Fruit fly (Drosophila melanogaster) whole organism, embryonic: ENCODE data around the gene Fife.

Experiments
- Adf1 ChIP-seq: fragments of 200-800 bp; sonication (Bioruptor generic); IDR thresholded peaks from 2 replicates; pipeline ENCODE4 v1.3.6; 2022; ENCODE audit warnings: missing biosample characterization, missing genetic modification characterization
- Atf-2 ChIP-seq: fragments of 200-800 bp; sonication (Bioruptor generic); optimal IDR thresholded peaks from 2 replicates; lab custom pipeline; 2016; ENCODE audit warnings: missing biosample characterization, missing genetic modification characterization
- Bgb ChIP-seq: fragments of 200-800 bp; sonication (Bioruptor generic); IDR thresholded peaks from 2 replicates; pipeline ENCODE4 v1.3.6; 2022; ENCODE audit warnings: missing biosample characterization, missing genetic modification characterization; ENCODE audit not compliant: partially characterized antibody
- CG10462 ChIP-seq: fragments of 200-800 bp; sonication (Bioruptor generic); optimal IDR thresholded peaks from 2 replicates; lab custom pipeline; 2016; ENCODE audit warnings: missing biosample characterization, missing genetic modification characterization
- CG11504 ChIP-seq: fragments of 200-800 bp; sonication (Bioruptor generic); optimal IDR thresholded peaks from 3 replicates; lab custom pipeline; 2019; ENCODE audit warnings: missing biosample characterization, mild to moderate bottlenecking, missing genetic modification characterization, moderate library complexity
- CG12104 ChIP-seq: fragments of 200-800 bp; sonication (Bioruptor generic); optimal IDR thresholded peaks from 3 replicates; lab custom pipeline; 2016; ENCODE audit warnings: missing biosample characterization, missing genetic modification characterization
- CG12155 ChIP-seq: fragments of 200-800 bp; sonication (Bioruptor generic); optimal IDR thresholded peaks from 3 replicates; lab custom pipeline; 2016; ENCODE audit warnings: missing biosample characterization, missing genetic modification characterization
- CG1233 ChIP-seq: fragments of 200-800 bp; sonication (Bioruptor generic); optimal IDR thresholded peaks from 4 replicates; lab custom pipeline; 2018; ENCODE audit warnings: missing biosample characterization, mild to moderate bottlenecking, missing genetic modification characterization
- CG12659 ChIP-seq: fragments of 200-800 bp; sonication (Bioruptor generic); optimal IDR thresholded peaks from 3 replicates; lab custom pipeline; 2017; ENCODE audit warnings: mild to moderate bottlenecking, missing biosample characterization, missing genetic modification reagents, missing genetic modification characterization
- CG13424 ChIP-seq: fragments of 200-800 bp; sonication (Bioruptor generic); optimal IDR thresholded peaks from 2 replicates; lab custom pipeline; 2019; ENCODE audit warnings: missing biosample characterization, mild to moderate bottlenecking, missing genetic modification characterization, moderate library complexity
- CG18764 ChIP-seq: fragments of 200-800 bp; sonication (Bioruptor generic); optimal IDR thresholded peaks from 3 replicates; lab custom pipeline; 2016; ENCODE audit warnings: missing biosample characterization, missing genetic modification characterization
- CG30020 ChIP-seq: fragments of 200-800 bp; optimal IDR thresholded peaks from 2 replicates; lab custom pipeline; 2019; ENCODE audit warnings: missing biosample characterization, mild to moderate bottlenecking, missing genetic modification characterization, moderate library complexity
- CG31441 ChIP-seq: fragments of 200-800 bp; sonication (Bioruptor generic); IDR thresholded peaks from 2 replicates; pipeline ENCODE4 v1.3.6; 2022; ENCODE audit warnings: missing biosample characterization, missing genetic modification characterization
- CG34224 ChIP-seq: fragments of 200-800 bp; sonication (Bioruptor generic); IDR thresholded peaks from 3 replicates; pipeline ENCODE4 v1.3.6; 2022; ENCODE audit warnings: missing biosample characterization, missing genetic modification characterization; ENCODE audit not compliant: partially characterized antibody
- CG42726 ChIP-seq: fragments of 200-800 bp; sonication (Bioruptor generic); IDR thresholded peaks from 2 replicates; pipeline ENCODE4 v1.3.6; 2022; ENCODE audit warnings: missing biosample characterization, missing genetic modification characterization; ENCODE audit not compliant: partially characterized antibody
- CG8478 ChIP-seq: fragments of >200 bp; optimal IDR thresholded peaks from 2 replicates; lab custom pipeline; 2018
- CG8944 ChIP-seq: fragments of 200-800 bp; sonication (Bioruptor generic); optimal IDR thresholded peaks from 3 replicates; lab custom pipeline; 2016; ENCODE audit warnings: missing biosample characterization, missing genetic modification characterization
- CG9609 ChIP-seq: fragments of 200-800 bp; sonication (Bioruptor generic); optimal IDR thresholded peaks from 3 replicates; lab custom pipeline; 2016; ENCODE audit warnings: missing biosample characterization, missing genetic modification characterization
- CG9817 ChIP-seq: fragments of 200-800 bp; sonication (Bioruptor generic); optimal IDR thresholded peaks from 2 replicates; lab custom pipeline; 2018; ENCODE audit warnings: missing biosample characterization, mild to moderate bottlenecking, missing genetic modification characterization, moderate library complexity
- D ChIP-seq, 2 experiments: fragments of 200-800 bp in 1 of 2; fragments of >200 bp in 1 of 2; sonication (Bioruptor generic) in 1 of 2; optimal IDR thresholded peaks; 2 replicates in 1 of 2; 3 replicates in 1 of 2; lab custom pipeline; 2017; ENCODE audit warnings: mild to moderate bottlenecking in 1 of 2, missing biosample characterization in 1 of 2, missing genetic modification characterization in 1 of 2, missing genetic modification reagents in 1 of 2
- Doc3 ChIP-seq: fragments of 200-800 bp; sonication (Bioruptor generic); IDR thresholded peaks from 3 replicates; pipeline ENCODE4 v1.3.6; 2022; ENCODE audit warnings: missing biosample characterization, missing genetic modification characterization; ENCODE audit not compliant: partially characterized antibody
- Dref ChIP-seq: fragments of 200-800 bp; sonication (Bioruptor generic); IDR thresholded peaks from 2 replicates; pipeline ENCODE4 v1.3.6; 2022; ENCODE audit warnings: missing biosample characterization, missing genetic modification characterization
- Ets97D ChIP-seq: fragments of 200-800 bp; sonication (Bioruptor generic); optimal IDR thresholded peaks from 3 replicates; lab custom pipeline; 2016; ENCODE audit warnings: missing biosample characterization, missing genetic modification characterization
- Gsc ChIP-seq: fragments of 200-800 bp; sonication (Bioruptor generic); IDR thresholded peaks from 2 replicates; pipeline ENCODE4 v1.3.6; 2022; ENCODE audit warnings: missing biosample characterization, missing genetic modification characterization
- HmgD ChIP-seq: fragments of 200-800 bp; sonication (Bioruptor generic); optimal IDR thresholded peaks from 3 replicates; lab custom pipeline; 2016; ENCODE audit warnings: missing biosample characterization, missing genetic modification characterization
- Oli ChIP-seq: fragments of 200-800 bp; sonication (Bioruptor generic); optimal IDR thresholded peaks from 2 replicates; lab custom pipeline; 2018; ENCODE audit warnings: missing biosample characterization, mild to moderate bottlenecking, missing genetic modification characterization, moderate library complexity
- PHDP ChIP-seq: fragments of 200-800 bp; sonication (Bioruptor generic); optimal IDR thresholded peaks from 3 replicates; lab custom pipeline; 2018; ENCODE audit warnings: missing biosample characterization, mild to moderate bottlenecking, missing genetic modification characterization, moderate library complexity
- Side ChIP-seq: fragments of 200-800 bp; sonication (Bioruptor generic); optimal IDR thresholded peaks from 2 replicates; lab custom pipeline; 2016; ENCODE audit warnings: missing biosample characterization, missing genetic modification characterization
- Sry-δ ChIP-seq: fragments of 200-800 bp; sonication (Bioruptor generic); optimal IDR thresholded peaks from 2 replicates; lab custom pipeline; 2016; ENCODE audit warnings: missing biosample characterization, missing genetic modification characterization
- bbx ChIP-seq: fragments of 200-800 bp; sonication (Bioruptor generic); IDR thresholded peaks from 2 replicates; pipeline ENCODE4 v1.3.6; 2022; ENCODE audit warnings: missing biosample characterization, missing genetic modification characterization; ENCODE audit not compliant: partially characterized antibody
- bcd ChIP-seq: fragments of 200-800 bp; sonication (Bioruptor generic); optimal IDR thresholded peaks from 2 replicates; lab custom pipeline; 2017; ENCODE audit warnings: missing biosample characterization, mild to moderate bottlenecking, missing genetic modification characterization
- br ChIP-seq: fragments of >200 bp; optimal IDR thresholded peaks from 2 replicates; lab custom pipeline; 2017
- crol ChIP-seq: fragments of 200-800 bp; sonication (Bioruptor generic); IDR thresholded peaks from 2 replicates; pipeline ENCODE4 v1.3.6; 2022; ENCODE audit warnings: missing biosample characterization, missing genetic modification characterization
- esg ChIP-seq: fragments of 200-800 bp; sonication (Bioruptor generic); conservative IDR thresholded peaks from 2 replicates; pipeline ENCODE4 v1.3.6; 2022; ENCODE audit warnings: missing biosample characterization, missing genetic modification characterization
- gcm2 ChIP-seq: fragments of 200-800 bp; sonication (Bioruptor generic); optimal IDR thresholded peaks from 2 replicates; lab custom pipeline; 2016; ENCODE audit warnings: missing biosample characterization, missing genetic modification characterization
- hkb ChIP-seq, 2 experiments: fragments of 200-800 bp in 1 of 2; fragments of >200 bp in 1 of 2; sonication (Bioruptor generic) in 1 of 2; IDR thresholded peaks in 1 of 2; optimal IDR thresholded peaks in 1 of 2; 2 replicates each; pipeline versions ENCODE4 v1.3.6 to Lab custom; 2017 to 2022; ENCODE audit warnings: missing biosample characterization in 1 of 2, missing genetic modification characterization in 1 of 2
- jing ChIP-seq: fragments of 200-800 bp; sonication (Bioruptor generic); optimal IDR thresholded peaks from 2 replicates; lab custom pipeline; 2018; ENCODE audit warnings: missing biosample characterization, mild to moderate bottlenecking, missing genetic modification characterization
- ken ChIP-seq: fragments of 200-800 bp; sonication (Bioruptor generic); IDR thresholded peaks from 3 replicates; pipeline ENCODE4 v1.3.6; 2022; ENCODE audit warnings: missing biosample characterization, missing genetic modification characterization
- knrl ChIP-seq: fragments of 200-800 bp; sonication (Bioruptor generic); IDR thresholded peaks from 3 replicates; pipeline ENCODE4 v1.3.6; 2022; ENCODE audit warnings: missing biosample characterization, missing genetic modification characterization; ENCODE audit not compliant: partially characterized antibody
- lbe ChIP-seq: fragments of 200-800 bp; sonication (Bioruptor generic); optimal IDR thresholded peaks from 2 replicates; lab custom pipeline; 2016; ENCODE audit warnings: missing biosample characterization, mild to moderate bottlenecking, missing genetic modification characterization
- lilli ChIP-seq: fragments of 200-800 bp; sonication (Bioruptor generic); optimal IDR thresholded peaks from 3 replicates; lab custom pipeline; 2016; ENCODE audit warnings: missing biosample characterization, missing genetic modification characterization
- ro ChIP-seq: fragments of 200-800 bp; sonication (Bioruptor generic); IDR thresholded peaks from 2 replicates; pipeline ENCODE4 v1.3.6; 2022; ENCODE audit warnings: missing biosample characterization, missing genetic modification characterization
- schlank ChIP-seq: fragments of 200-800 bp; sonication (Bioruptor generic); optimal IDR thresholded peaks from 2 replicates; lab custom pipeline; 2018; ENCODE audit warnings: missing biosample characterization, mild to moderate bottlenecking, missing genetic modification characterization
- sima ChIP-seq: fragments of 200-800 bp; sonication (Bioruptor generic); optimal IDR thresholded peaks from 2 replicates; lab custom pipeline; 2016; ENCODE audit warnings: missing biosample characterization, missing genetic modification characterization
- slou ChIP-seq: fragments of 200-800 bp; sonication (Bioruptor generic); optimal IDR thresholded peaks from 3 replicates; lab custom pipeline; 2016; ENCODE audit warnings: missing biosample characterization, missing genetic modification characterization
- stwl ChIP-seq: fragments of 200-800 bp; sonication (Bioruptor generic); optimal IDR thresholded peaks from 3 replicates; lab custom pipeline; 2018; ENCODE audit warnings: missing biosample characterization, mild to moderate bottlenecking, missing genetic modification characterization, moderate library complexity
- trem ChIP-seq: fragments of 200-800 bp; optimal IDR thresholded peaks from 3 replicates; lab custom pipeline; 2019; ENCODE audit warnings: missing biosample characterization, mild to moderate bottlenecking, missing genetic modification characterization, moderate library complexity
- trh ChIP-seq: fragments of 200-800 bp; sonication (Bioruptor generic); optimal IDR thresholded peaks from 2 replicates; lab custom pipeline; 2016; ENCODE audit warnings: missing biosample characterization, missing genetic modification characterization
- unpg ChIP-seq: fragments of 200-800 bp; sonication (Bioruptor generic); optimal IDR thresholded peaks from 3 replicates; lab custom pipeline; 2018; ENCODE audit warnings: missing biosample characterization, mild to moderate bottlenecking, missing genetic modification characterization, moderate library complexity
- zen2 ChIP-seq: fragments of 200-800 bp; sonication (Bioruptor generic); IDR thresholded peaks from 3 replicates; pipeline ENCODE4 v1.3.6; 2022; ENCODE audit warnings: missing biosample characterization, missing genetic modification characterization; ENCODE audit not compliant: partially characterized antibody

The Fife gene

dm6 chr3L:2733208-2733607 lies 21.7 kb upstream of the Fife start (continued):
- TF ChIP-seq hkb (optimal IDR thresholded peaks at IDR 0.05; lab: Kevin White, UChicago), result no peak
- TF ChIP-seq hkb (GFP tag; IDR thresholded peaks at IDR 0.05; lab: Robert Waterston, UW), result peak; percentile 72
- TF ChIP-seq CG12155 (GFP tag; lab: Kevin White, UChicago), result peak; percentile 64
- TF ChIP-seq knrl (GFP tag; lab: Robert Waterston, UW), result no peak
- peak; percentile 80 for TF ChIP-seq unpg (GFP tag; lab: Kevin White, UChicago)
- peak; percentile 79 for TF ChIP-seq CG11504
- peak; percentile 78 for TF ChIP-seq lilli
- peak; percentile 55 for TF ChIP-seq CG8944 (GFP tag; lab: Kevin White, UChicago)
- TF ChIP-seq CG1233, result no peak
- peak; percentile 39 for TF ChIP-seq jing (GFP tag; lab: Kevin White, UChicago)
- TF ChIP-seq slou (GFP tag; lab: Kevin White, UChicago), result peak; percentile 57
- no peak for TF ChIP-seq lbe
- peak; percentile 34 for TF ChIP-seq CG12104 (GFP tag; lab: Kevin White, UChicago)
- no peak for TF ChIP-seq br
- peak; percentile 28 for TF ChIP-seq Ets97D (GFP tag; lab: Kevin White, UChicago)
- no peak for TF ChIP-seq CG30020 (tag; lab: Kevin White, UChicago)
- TF ChIP-seq crol (GFP tag; lab: Robert Waterston, UW), result no peak
- no peak for TF ChIP-seq stwl (tag; lab: Kevin White, UChicago)
- TF ChIP-seq Oli (tag; lab: Kevin White, UChicago), result peak; percentile 79
- peak; percentile 58 for TF ChIP-seq CG12659 (GFP tag; lab: Kevin White, UChicago)
- TF ChIP-seq CG8478 (lab: Kevin White, UChicago), result no peak
- TF ChIP-seq CG18764 (GFP tag; lab: Kevin White, UChicago), result peak; percentile 33
- peak; percentile 69 for TF ChIP-seq esg
- TF ChIP-seq Bgb (GFP tag; lab: Robert Waterston, UW), result no peak
- peak; percentile 36 for TF ChIP-seq CG10462 (GFP tag; lab: Kevin White, UChicago)
- TF ChIP-seq HmgD (GFP tag; lab: Kevin White, UChicago), result no peak
- no peak for TF ChIP-seq CG34224 (GFP tag; lab: Robert Waterston, UW)
- no peak for TF ChIP-seq gcm2 (GFP tag; lab: Kevin White, UChicago)
- no peak for TF ChIP-seq Doc3
- no peak for TF ChIP-seq CG42726 (GFP tag; lab: Robert Waterston, UW)
- no peak for TF ChIP-seq D (optimal IDR thresholded peaks at IDR 0.05; lab: Kevin White, UChicago)
- no peak for TF ChIP-seq D (GFP tag; optimal IDR thresholded peaks at IDR 0.05; lab: Kevin White, UChicago)
- TF ChIP-seq sima, result peak; percentile 50
- TF ChIP-seq ro (GFP tag; lab: Robert Waterston, UW), result peak; percentile 58; the same call in 1 of the 2 replicates
- no peak for TF ChIP-seq bbx (GFP tag; lab: Robert Waterston, UW)
- TF ChIP-seq PHDP (tag; lab: Kevin White, UChicago), result peak; percentile 78
- TF ChIP-seq zen2 (GFP tag; lab: Robert Waterston, UW), result no peak
- TF ChIP-seq CG9609 (GFP tag; lab: Kevin White, UChicago), result peak; percentile 70
- no peak for TF ChIP-seq ken
- peak; percentile 55 for TF ChIP-seq schlank (tag; lab: Kevin White, UChicago)
- peak; percentile 45 for TF ChIP-seq Adf1 (GFP tag; lab: Robert Waterston, UW)
- TF ChIP-seq Dref (GFP tag; lab: Robert Waterston, UW), result no peak
- peak; percentile 47 for TF ChIP-seq bcd (GFP tag; lab: Kevin White, UChicago)
- peak; percentile 56 for TF ChIP-seq Atf-2 (GFP tag; lab: Kevin White, UChicago)
- TF ChIP-seq CG9817 (tag; lab: Kevin White, UChicago), result peak; percentile 64
- TF ChIP-seq CG13424 (tag; lab: Kevin White, UChicago), result peak; percentile 64
- peak; percentile 43 for TF ChIP-seq Side (GFP tag; lab: Kevin White, UChicago)
- TF ChIP-seq trem (tag; lab: Kevin White, UChicago), result no peak
- no peak for TF ChIP-seq trh (GFP tag; lab: Kevin White, UChicago)
- TF ChIP-seq CG31441 (GFP tag; lab: Robert Waterston, UW), result peak; percentile 71
- 0 out of 2 replicates have a peak, but pooled peaks have one; percentile 18 for TF ChIP-seq Gsc (GFP tag; lab: Robert Waterston, UW)
- TF ChIP-seq Sry-δ (GFP tag; lab: Kevin White, UChicago), result peak; percentile 21
